Worm (Caenorhabditis elegans) whole organism, L1 larva: ENCODE data around the gene F35B12.9.

Experiments
- C04F5.9 ChIP-seq: sonication (generic microtip); optimal IDR thresholded peaks from 2 replicates; lab custom pipeline; 2016; ENCODE audit warnings: missing genetic modification characterization, missing compliant biosample characterization
- C16A3.4 ChIP-seq: fragments of 150-350 bp; optimal IDR thresholded peaks from 2 replicates; lab custom pipeline; 2014; ENCODE audit warnings: missing biosample characterization, missing genetic modification characterization
- Y116A8C.19 ChIP-seq: sonication (generic microtip); optimal IDR thresholded peaks from 2 replicates; lab custom pipeline; 2016; ENCODE audit warnings: missing compliant biosample characterization, missing genetic modification characterization, borderline replicate concordance
- aly-2 ChIP-seq: fragments of 150-350 bp; optimal IDR thresholded peaks from 2 replicates; lab custom pipeline; 2014; ENCODE audit warnings: missing biosample characterization, missing genetic modification characterization
- ama-1 ChIP-seq: fragments of 150-350 bp; optimal IDR thresholded peaks from 2 replicates; lab custom pipeline; 2014
- ceh-8 ChIP-seq: fragments of 200-800 bp; sonication (Bioruptor generic); optimal IDR thresholded peaks from 2 replicates; lab custom pipeline; 2018; ENCODE audit warnings: mild to moderate bottlenecking, missing genetic modification characterization, moderate library complexity, missing compliant biosample characterization
- ces-1 ChIP-seq: fragments of 150-350 bp; optimal IDR thresholded peaks from 2 replicates; lab custom pipeline; 2014; ENCODE audit warnings: missing biosample characterization, missing genetic modification reagents, missing genetic modification characterization
- efl-1 ChIP-seq, 4 experiments: fragments of 150-350 bp; optimal IDR thresholded peaks in 3 of 4; peaks in 1 of 4; 1 replicate in 1 of 4; 2 replicates in 3 of 4; lab custom pipeline; 2014; ENCODE audit warnings: missing biosample characterization in 2 of 4, missing genetic modification characterization in 2 of 4, missing genetic modification reagents in 2 of 4
- efl-3 ChIP-seq: fragments of 200-800 bp; sonication (Bioruptor generic); optimal IDR thresholded peaks from 2 replicates; lab custom pipeline; 2018; ENCODE audit warnings: mild to moderate bottlenecking, missing genetic modification characterization, missing compliant biosample characterization
- elt-3 ChIP-seq, 6 experiments: fragments of 150-350 bp in 1 of 6; sonication (generic microtip); optimal IDR thresholded peaks; 2 replicates each; lab custom pipeline; 2017 to 2018; ENCODE audit warnings: missing biosample characterization in 6 of 6, missing genetic modification characterization in 6 of 6, inconsistent platforms in 1 of 6
- fkh-10 ChIP-seq: sonication (generic microtip); optimal IDR thresholded peaks from 2 replicates; lab custom pipeline; 2017; ENCODE audit warnings: missing biosample characterization, missing genetic modification reagents, missing genetic modification characterization
- fkh-4 ChIP-seq: sonication (generic microtip); optimal IDR thresholded peaks from 2 replicates; lab custom pipeline; 2016; ENCODE audit warnings: missing compliant biosample characterization, missing genetic modification characterization, borderline replicate concordance
- grh-1 ChIP-seq: fragments of 200-800 bp; sonication (Bioruptor generic); IDR thresholded peaks from 2 replicates; pipeline ENCODE4 v1.3.6; 2022; ENCODE audit warnings: missing genetic modification reagents, missing genetic modification characterization, missing compliant biosample characterization
- hlh-17 ChIP-seq: fragments of 200-800 bp; sonication (Bioruptor generic); optimal IDR thresholded peaks from 2 replicates; lab custom pipeline; 2018; ENCODE audit warnings: missing genetic modification characterization, mild to moderate bottlenecking, missing compliant biosample characterization, moderate library complexity, borderline replicate concordance
- hlh-4 ChIP-seq: sonication (generic microtip); optimal IDR thresholded peaks from 2 replicates; lab custom pipeline; 2016; ENCODE audit warnings: mild to moderate bottlenecking, missing genetic modification characterization, missing compliant biosample characterization
- hpl-2 ChIP-seq: fragments of 150-350 bp; optimal IDR thresholded peaks from 2 replicates; lab custom pipeline; 2014; ENCODE audit warnings: missing biosample characterization, missing genetic modification reagents, missing genetic modification characterization
- isw-1 ChIP-seq: fragments of 200-800 bp; sonication (Bioruptor generic); IDR thresholded peaks from 2 replicates; pipeline ENCODE4 v1.3.6; 2022; ENCODE audit warnings: missing genetic modification characterization, missing compliant biosample characterization
- lin-14 ChIP-seq: fragments of 200-800 bp; sonication (Bioruptor generic); optimal IDR thresholded peaks from 2 replicates; lab custom pipeline; 2018; ENCODE audit warnings: mild to moderate bottlenecking, missing genetic modification characterization, moderate library complexity, missing compliant biosample characterization
- lin-35 ChIP-seq, 2 experiments: fragments of 150-350 bp; optimal IDR thresholded peaks; 2 replicates each; lab custom pipeline; 2014; ENCODE audit warnings: missing biosample characterization in 2 of 2, missing genetic modification characterization in 2 of 2, missing genetic modification reagents in 2 of 2
- lir-3 ChIP-seq: sonication (generic microtip); optimal IDR thresholded peaks from 2 replicates; lab custom pipeline; 2016; ENCODE audit warnings: mild to moderate bottlenecking, missing genetic modification characterization, moderate library complexity, missing compliant biosample characterization; ENCODE audit not compliant: poor library complexity
- lsy-2 ChIP-seq, 2 experiments: fragments of 150-350 bp; optimal IDR thresholded peaks; 2 replicates each; lab custom pipeline; 2014; ENCODE audit warnings: missing biosample characterization in 2 of 2, missing genetic modification characterization in 2 of 2
- mab-9 ChIP-seq: fragments of 200-800 bp; sonication (Bioruptor generic); IDR thresholded peaks from 2 replicates; pipeline ENCODE4 v1.3.6; 2022; ENCODE audit warnings: missing genetic modification reagents, missing genetic modification characterization, missing compliant biosample characterization
- mdl-1 ChIP-seq, 2 experiments: fragments of 150-350 bp; optimal IDR thresholded peaks; 2 replicates each; lab custom pipeline; 2014 to 2017; ENCODE audit warnings: missing biosample characterization in 2 of 2, missing genetic modification characterization in 2 of 2, inconsistent platforms in 1 of 2
- mef-2 ChIP-seq: fragments of 150-350 bp; optimal IDR thresholded peaks from 2 replicates; lab custom pipeline; 2014; ENCODE audit warnings: missing biosample characterization, missing genetic modification characterization
- mep-1 ChIP-seq: fragments of 150-350 bp; optimal IDR thresholded peaks from 2 replicates; lab custom pipeline; 2014; ENCODE audit warnings: missing biosample characterization, missing genetic modification characterization
- nhr-11 ChIP-seq: fragments of 150-350 bp; optimal IDR thresholded peaks from 2 replicates; lab custom pipeline; 2014; ENCODE audit warnings: missing biosample characterization, missing genetic modification characterization
- nhr-12 ChIP-seq: sonication (generic microtip); optimal IDR thresholded peaks from 2 replicates; lab custom pipeline; 2017; ENCODE audit warnings: missing biosample characterization, missing genetic modification characterization
- nhr-47 ChIP-seq: sonication (generic microtip); optimal IDR thresholded peaks from 2 replicates; lab custom pipeline; 2016; ENCODE audit warnings: mild to moderate bottlenecking, missing genetic modification characterization, moderate library complexity, missing compliant biosample characterization
- nhr-76 ChIP-seq: sonication (generic microtip); optimal IDR thresholded peaks from 2 replicates; lab custom pipeline; 2017; ENCODE audit warnings: missing biosample characterization, missing genetic modification characterization
- nhr-77 ChIP-seq: fragments of 150-350 bp; optimal IDR thresholded peaks from 2 replicates; lab custom pipeline; 2014; ENCODE audit warnings: missing biosample characterization, missing genetic modification characterization
- nhr-84 ChIP-seq: sonication (generic microtip); optimal IDR thresholded peaks from 2 replicates; lab custom pipeline; 2017; ENCODE audit warnings: missing biosample characterization, missing genetic modification characterization
- pag-3 ChIP-seq: sonication (generic microtip); optimal IDR thresholded peaks from 2 replicates; lab custom pipeline; 2017; ENCODE audit warnings: missing genetic modification characterization, mild to moderate bottlenecking, missing compliant biosample characterization, antibody characterized with exemption, borderline replicate concordance; ENCODE audit not compliant: insufficient read depth
- pax-3 ChIP-seq: fragments of 200-800 bp; sonication (Bioruptor generic); optimal IDR thresholded peaks from 2 replicates; lab custom pipeline; 2018; ENCODE audit warnings: mild to moderate bottlenecking, missing genetic modification characterization, moderate library complexity, missing compliant biosample characterization
- snpc-4 ChIP-seq: fragments of 150-350 bp; optimal IDR thresholded peaks from 2 replicates; lab custom pipeline; 2014; ENCODE audit warnings: missing biosample characterization, missing genetic modification characterization
- sox-4 ChIP-seq: sonication (generic microtip); optimal IDR thresholded peaks from 2 replicates; lab custom pipeline; 2016; ENCODE audit warnings: missing genetic modification characterization, missing compliant biosample characterization
- swsn-7 ChIP-seq: sonication (generic microtip); optimal IDR thresholded peaks from 2 replicates; lab custom pipeline; 2016; ENCODE audit warnings: missing genetic modification characterization, missing compliant biosample characterization
- tbx-2 ChIP-seq: sonication (generic microtip); optimal IDR thresholded peaks from 2 replicates; lab custom pipeline; 2016; ENCODE audit warnings: missing genetic modification characterization, missing compliant biosample characterization
- tlp-1 ChIP-seq: fragments of 150-350 bp; optimal IDR thresholded peaks from 2 replicates; lab custom pipeline; 2014; ENCODE audit warnings: missing biosample characterization, missing genetic modification characterization
- unc-30 ChIP-seq: sonication (generic microtip); optimal IDR thresholded peaks from 2 replicates; lab custom pipeline; 2017; ENCODE audit warnings: missing biosample characterization, missing genetic modification characterization
- unc-62 ChIP-seq: fragments of 150-350 bp; optimal IDR thresholded peaks from 2 replicates; lab custom pipeline; 2014; ENCODE audit warnings: missing biosample characterization, missing genetic modification reagents, missing genetic modification characterization
- unc-86 ChIP-seq: sonication (generic microtip); optimal IDR thresholded peaks from 2 replicates; lab custom pipeline; 2016; ENCODE audit warnings: missing genetic modification characterization, missing compliant biosample characterization
- vab-15 ChIP-seq: sonication (generic microtip); optimal IDR thresholded peaks from 2 replicates; lab custom pipeline; 2017; ENCODE audit warnings: missing genotype, mild to moderate bottlenecking, missing genetic modification characterization, missing compliant biosample characterization
- xbp-1 ChIP-seq: sonication (generic microtip); optimal IDR thresholded peaks from 2 replicates; lab custom pipeline; 2016; ENCODE audit warnings: missing genetic modification characterization, missing compliant biosample characterization
- zag-1 ChIP-seq: fragments of 150-350 bp; optimal IDR thresholded peaks from 2 replicates; lab custom pipeline; 2014; ENCODE audit warnings: missing biosample characterization, missing genetic modification characterization
- zip-4 ChIP-seq: fragments of 200-800 bp; sonication (Bioruptor generic); optimal IDR thresholded peaks from 2 replicates; lab custom pipeline; 2018; ENCODE audit warnings: mild to moderate bottlenecking, missing genetic modification characterization, moderate library complexity, missing compliant biosample characterization
- ztf-11 ChIP-seq, 2 experiments: sonication (generic microtip); optimal IDR thresholded peaks; 2 replicates each; lab custom pipeline; 2016 to 2017; ENCODE audit warnings: missing genetic modification characterization in 2 of 2, missing biosample characterization in 1 of 2, missing compliant biosample characterization in 1 of 2
- ztf-4 ChIP-seq: fragments of 150-350 bp; optimal IDR thresholded peaks from 2 replicates; lab custom pipeline; 2014; ENCODE audit warnings: missing biosample characterization, missing genetic modification characterization

The F35B12.9 gene

ce11 chrV:11635587-11635986 lies 34.6 kb downstream of the F35B12.9 start:
- TF ChIP-seq unc-30 (tag; lab: Kevin White, UChicago) (no peak), zip-4 (GFP tag; lab: Kevin White, UChicago) (no peak), unc-62 (GFP tag; lab: Kevin White, UChicago) (no peak), mab-9 (GFP tag; lab: Robert Waterston, UW) (no peak)

ce11 chrV:11637191-11637590 lies 36.2 kb downstream of the F35B12.9 start, which contains the start of gene sipa-1:
TSS of gene sipa-1 (minus strand) at chrV:11637291.
- no peak for TF ChIP-seq hpl-2 (GFP tag; lab: Kevin White, UChicago)

ce11 chrV:11638634-11639117 lies 37.7 kb downstream of the F35B12.9 start:
- TF ChIP-seq mep-1 (tag; lab: Kevin White, UChicago) (peak; percentile 43), ama-1 (lab: Kevin White, UChicago) (no peak), nhr-76 (no peak), tbx-2 (peak; percentile 36), grh-1 (no peak), zag-1 (tag; lab: Kevin White, UChicago) (no peak), hlh-4 (tag; lab: Kevin White, UChicago) (no peak), zip-4 (GFP tag; lab: Kevin White, UChicago) (peak; percentile 23), isw-1 (GFP tag; lab: Robert Waterston, UW) (peak; percentile 50), pag-3 (no peak), nhr-12 (tag; lab: Kevin White, UChicago) (no peak), C16A3.4 (tag; lab: Kevin White, UChicago) (peak; percentile 27), aly-2 (no peak), elt-3 (tag; optimal IDR thresholded peaks at IDR 0.05; lab: Kevin White, UChicago) (no peak), snpc-4 (tag; lab: Kevin White, UChicago) (no peak), lsy-2 (tag; optimal IDR thresholded peaks at IDR 0.05; lab: Kevin White, UChicago) (peak; percentile 50 to 66), mab-9 (GFP tag; lab: Robert Waterston, UW) (no peak), ztf-11 (tag; optimal IDR thresholded peaks at IDR 0.05; lab: Kevin White, UChicago) (no peak), sox-4 (tag; lab: Kevin White, UChicago) (no peak), ztf-4 (tag; lab: Kevin White, UChicago) (no peak), mdl-1 (tag; optimal IDR thresholded peaks at IDR 0.05; lab: Kevin White, UChicago) (peak in 1 of 2 experiments; percentile 40), fkh-10 (GFP tag; lab: Kevin White, UChicago) (peak; percentile 61), nhr-77 (tag; lab: Kevin White, UChicago) (peak; percentile 12), nhr-84 (tag; lab: Kevin White, UChicago) (no peak), lin-35 (GFP tag; optimal IDR thresholded peaks at IDR 0.05; lab: Kevin White, UChicago) (peak in 1 of 2 experiments; percentile 51), lir-3 (tag; lab: Kevin White, UChicago) (no peak), hpl-2 (GFP tag; lab: Kevin White, UChicago) (no peak), swsn-7 (tag; lab: Kevin White, UChicago) (peak; percentile 44), unc-86 (tag; lab: Kevin White, UChicago) (peak; percentile 28), mef-2 (tag; lab: Kevin White, UChicago) (no peak), nhr-11 (no peak), ceh-8 (peak; percentile 33), C04F5.9 (tag; lab: Kevin White, UChicago) (no peak), pax-3 (tag; lab: Kevin White, UChicago) (peak; percentile 74), unc-62 (GFP tag; lab: Kevin White, UChicago) (no peak), Y116A8C.19 (tag; lab: Kevin White, UChicago) (no peak), xbp-1 (tag; lab: Kevin White, UChicago) (no peak), lin-14 (peak; percentile 95), efl-1 (optimal IDR thresholded peaks at IDR 0.05; lab: Kevin White, UChicago) (peak; percentile 26 to 39), efl-1 (GFP tag; optimal IDR thresholded peaks at IDR 0.05 in 1 of 2; lab: Kevin White, UChicago) (peak in 1 of 2 experiments; percentile 77), nhr-47 (tag; lab: Kevin White, UChicago) (peak; percentile 42), ces-1 (no peak), efl-3 (GFP tag; lab: Kevin White, UChicago) (no peak), vab-15 (tag; lab: Kevin White, UChicago) (peak; percentile 4), fkh-4 (no peak), tlp-1 (tag; lab: Kevin White, UChicago) (no peak), hlh-17 (GFP tag; lab: Kevin White, UChicago) (no peak)
